Worm (Caenorhabditis elegans) whole organism, mixed stage, embryonic: ENCODE data around the gene lgg-3.

Source experiments
- ceh-43 ChIP-seq: fragments of 200-800 bp; sonication (Bioruptor generic); optimal IDR thresholded peaks from 2 replicates; lab custom pipeline; 2018; ENCODE audit warnings: mild to moderate bottlenecking, missing genetic modification characterization, moderate library complexity, missing compliant biosample characterization
- ces-1 ChIP-seq: fragments of 150-350 bp; optimal IDR thresholded peaks from 2 replicates; lab custom pipeline; 2014; ENCODE audit warnings: missing biosample characterization, missing genetic modification reagents, missing genetic modification characterization
- nhr-28 ChIP-seq: fragments of 150-350 bp; optimal IDR thresholded peaks from 2 replicates; lab custom pipeline; 2014; ENCODE audit warnings: missing biosample characterization, missing genetic modification characterization
- snpc-4 ChIP-seq: fragments of 150-350 bp; optimal IDR thresholded peaks from 2 replicates; lab custom pipeline; 2014; ENCODE audit warnings: missing biosample characterization, missing genetic modification characterization
- unc-39 ChIP-seq: fragments of 150-350 bp; optimal IDR thresholded peaks from 2 replicates; lab custom pipeline; 2014; ENCODE audit warnings: missing biosample characterization, missing genetic modification characterization

DNA sequence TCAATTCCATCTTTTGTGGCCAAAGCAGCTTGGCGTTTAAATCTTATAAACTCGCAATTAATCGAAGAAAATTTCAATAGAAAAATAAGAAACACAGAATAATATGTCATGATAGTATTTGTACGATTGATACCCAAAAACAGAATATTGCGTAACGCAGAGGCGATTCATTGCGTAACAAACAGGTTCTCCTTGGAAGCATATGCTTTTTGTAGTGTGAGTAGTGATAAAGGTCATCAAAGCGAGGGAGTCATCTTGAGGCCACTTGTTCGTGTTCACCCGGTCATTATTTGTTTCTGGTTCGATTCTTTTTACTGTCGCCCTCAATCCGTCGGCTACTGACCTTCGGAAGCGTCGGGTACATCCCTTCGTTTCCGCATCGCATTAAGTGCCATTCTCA is 36.8 kb downstream of the lgg-3 start, which contains the start of gene F54E7.6:
- TF ChIP-seq snpc-4 = no peak
- TF ChIP-seq ces-1 (GFP tag; lab: Kevin White, UChicago) = no peak
- TF ChIP-seq nhr-28 (tag; lab: Kevin White, UChicago) = no peak
- TF ChIP-seq ceh-43 = no peak
- no peak for TF ChIP-seq unc-39
